Comparison of ENCODE assay signal across 1 fruit fly cellular context in the genomic region with DNA sequence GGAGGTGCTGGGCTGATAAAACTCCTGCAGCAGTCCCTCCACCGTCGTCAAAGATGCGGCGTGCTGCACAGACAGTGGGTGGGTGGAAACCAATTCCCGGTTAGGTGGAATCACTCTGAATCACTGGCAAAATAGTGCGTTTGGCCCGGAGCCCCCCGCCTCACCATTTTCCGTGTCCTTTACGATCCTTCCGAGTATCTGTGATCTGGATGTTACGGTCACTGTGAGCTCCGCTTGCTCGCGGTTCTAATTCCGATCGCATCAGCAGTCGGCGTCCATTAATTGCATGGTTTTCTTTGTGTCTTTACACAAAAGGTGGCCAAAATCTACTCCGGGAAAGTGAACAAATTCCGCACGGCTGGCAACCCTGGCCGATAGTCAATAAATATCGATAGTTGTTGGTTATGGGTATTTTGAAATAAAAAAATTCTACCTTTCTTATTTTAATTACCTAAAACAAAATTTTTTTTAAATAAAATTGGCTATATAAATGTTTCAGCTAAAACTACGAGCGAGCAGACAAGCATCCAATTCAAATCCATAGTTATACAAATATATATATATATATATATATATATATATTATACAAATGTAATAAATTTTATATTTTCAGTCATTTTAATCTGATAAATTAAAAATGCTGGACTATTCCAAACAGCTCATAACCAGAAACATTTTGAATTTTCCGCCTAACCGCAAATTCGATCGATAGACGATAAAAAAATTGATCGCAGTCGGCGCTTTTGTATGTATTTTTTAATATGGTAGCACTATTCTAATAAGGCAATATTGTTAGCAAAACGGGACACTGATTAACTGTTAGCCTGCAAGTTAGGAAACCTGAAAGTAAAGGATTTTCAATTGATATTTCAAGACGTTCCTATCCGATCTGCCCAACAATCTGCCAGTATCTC.
A peak's percentile ranks its signal among the peaks of the same experiment; 100 is the strongest.
TF ChIP-seq lines count a peak whose summit lies in the region.

A gene (minus strand): TSS at position 350 of the 914 bp plus-strand sequence.
A gene (plus strand): TSS at position 755 of the 914 bp plus-strand sequence.

TF ChIP-seq in whole organism, embryonic, 481 proteins besides CTCF, POLR2A, EP300 and RAD21 (continued from another document and continues in another):
- no peak for TF ChIP-seq ftz-f1 (GFP tag; optimal IDR thresholded peaks at IDR 0.05; lab: Kevin White, UChicago)
- no peak for TF ChIP-seq CG3995 (GFP tag; optimal IDR thresholded peaks at IDR 0.05; lab: Kevin White, UChicago)
- TF ChIP-seq pb (GFP tag; optimal IDR thresholded peaks at IDR 0.05; lab: Kevin White, UChicago) = no peak
- peak; percentile 58 for TF ChIP-seq grau (tag; optimal IDR thresholded peaks at IDR 0.05; lab: Kevin White, UChicago)
- no peak for TF ChIP-seq gt (GFP tag; IDR thresholded peaks at IDR 0.05; lab: Robert Waterston, UW)
- TF ChIP-seq fd3F (GFP tag; optimal IDR thresholded peaks at IDR 0.05; lab: Kevin White, UChicago) = no peak
- no peak for TF ChIP-seq Vsx1 (GFP tag; optimal IDR thresholded peaks at IDR 0.05; lab: Kevin White, UChicago)
- no peak for TF ChIP-seq Adf1 (GFP tag; IDR thresholded peaks at IDR 0.05; lab: Robert Waterston, UW)
- TF ChIP-seq CG4282 (GFP tag; optimal IDR thresholded peaks at IDR 0.05; lab: Kevin White, UChicago) = no peak
- TF ChIP-seq CG11504 (tag; optimal IDR thresholded peaks at IDR 0.05; lab: Kevin White, UChicago) = no peak
- TF ChIP-seq tup (GFP tag; optimal IDR thresholded peaks at IDR 0.05; lab: Kevin White, UChicago) = no peak
- TF ChIP-seq wor (GFP tag; IDR thresholded peaks at IDR 0.05; lab: Robert Waterston, UW) = no peak
- TF ChIP-seq CG10462 (GFP tag; optimal IDR thresholded peaks at IDR 0.05; lab: Kevin White, UChicago) = no peak
- TF ChIP-seq Xbp1 (GFP tag; optimal IDR thresholded peaks at IDR 0.05; lab: Kevin White, UChicago) = peak; percentile 51
- TF ChIP-seq CG9215 (GFP tag; IDR thresholded peaks at IDR 0.05; lab: Robert Waterston, UW) = no peak
- no peak; the same call in 2 of the 3 replicates for TF ChIP-seq mld (GFP tag; IDR thresholded peaks at IDR 0.05; lab: Robert Waterston, UW; ENCODE audit: partially characterized antibody)
- TF ChIP-seq Opbp (GFP tag; IDR thresholded peaks at IDR 0.05; lab: Robert Waterston, UW; ENCODE audit: partially characterized antibody) = peak; percentile 63; the same call in 2 of the 3 replicates
- TF ChIP-seq toy (GFP tag; IDR thresholded peaks at IDR 0.05; lab: Robert Waterston, UW) = no peak
- TF ChIP-seq CG12391 (tag; optimal IDR thresholded peaks at IDR 0.05; lab: Kevin White, UChicago) = peak; percentile 49
- peak; percentile 3 for TF ChIP-seq CG15696 (tag; optimal IDR thresholded peaks at IDR 0.05; lab: Kevin White, UChicago)
- no peak for TF ChIP-seq fru (optimal IDR thresholded peaks at IDR 0.05; lab: Kevin White, UChicago)
- no peak for TF ChIP-seq CG4424 (GFP tag; optimal IDR thresholded peaks at IDR 0.05; lab: Kevin White, UChicago)
- TF ChIP-seq CG14441 (GFP tag; IDR thresholded peaks at IDR 0.05; lab: Robert Waterston, UW) = peak; percentile 26; the same call in 1 of the 2 replicates
- no peak for TF ChIP-seq CG17802 (tag; optimal IDR thresholded peaks at IDR 0.05; lab: Kevin White, UChicago)
- no peak for TF ChIP-seq croc (GFP tag; conservative IDR thresholded peaks at IDR 0.05; lab: Robert Waterston, UW)
- TF ChIP-seq CG2199 (GFP tag; IDR thresholded peaks at IDR 0.05; lab: Robert Waterston, UW) = no peak
- peak; percentile 49 for TF ChIP-seq gfzf (GFP tag; optimal IDR thresholded peaks at IDR 0.05; lab: Kevin White, UChicago)
- TF ChIP-seq eve (GFP tag; optimal IDR thresholded peaks at IDR 0.05; lab: Kevin White, UChicago) = no peak
- no peak for TF ChIP-seq psq (GFP tag; optimal IDR thresholded peaks at IDR 0.05; lab: Kevin White, UChicago)
- TF ChIP-seq sc (optimal IDR thresholded peaks at IDR 0.05; lab: Kevin White, UChicago) = no peak
- no peak for TF ChIP-seq sc (GFP tag; optimal IDR thresholded peaks at IDR 0.05; lab: Kevin White, UChicago)
- peak; percentile 47 for TF ChIP-seq CG30403 (GFP tag; optimal IDR thresholded peaks at IDR 0.05; lab: Kevin White, UChicago)
- no peak for TF ChIP-seq eyg (GFP tag; optimal IDR thresholded peaks at IDR 0.05; lab: Kevin White, UChicago)
- TF ChIP-seq CG34422 (GFP tag; IDR thresholded peaks at IDR 0.05; lab: Robert Waterston, UW) = peak; percentile 50; the same call in 1 of the 3 replicates
- TF ChIP-seq chinmo (GFP tag; IDR thresholded peaks at IDR 0.05; lab: Robert Waterston, UW; ENCODE audit: partially characterized antibody) = 0 out of 4 replicates have a peak, but pooled peaks have one; percentile 29
- TF ChIP-seq CG3407 (GFP tag; optimal IDR thresholded peaks at IDR 0.05; lab: Kevin White, UChicago) = no peak
- TF ChIP-seq rib (GFP tag; IDR thresholded peaks at IDR 0.05; lab: Robert Waterston, UW) = no peak
- TF ChIP-seq br (optimal IDR thresholded peaks at IDR 0.05; lab: Kevin White, UChicago) = no peak
- TF ChIP-seq CG9727 (GFP tag; optimal IDR thresholded peaks at IDR 0.05; lab: Kevin White, UChicago) = no peak
- no peak for TF ChIP-seq Atf-2 (GFP tag; optimal IDR thresholded peaks at IDR 0.05; lab: Kevin White, UChicago)
- TF ChIP-seq CG6813 (GFP tag; optimal IDR thresholded peaks at IDR 0.05; lab: Kevin White, UChicago) = no peak
- no peak for TF ChIP-seq tll (GFP tag; optimal IDR thresholded peaks at IDR 0.05; lab: Kevin White, UChicago)
- no peak for TF ChIP-seq fd64A (GFP tag; optimal IDR thresholded peaks at IDR 0.05; lab: Kevin White, UChicago)
- TF ChIP-seq dmrt11E (tag; optimal IDR thresholded peaks at IDR 0.05; lab: Kevin White, UChicago) = peak; percentile 24
- TF ChIP-seq pum (GFP tag; optimal IDR thresholded peaks at IDR 0.05; lab: Kevin White, UChicago) = no peak
- no peak for TF ChIP-seq mirr (GFP tag; optimal IDR thresholded peaks at IDR 0.05; lab: Kevin White, UChicago)
- TF ChIP-seq CG16813 (GFP tag; IDR thresholded peaks at IDR 0.05; lab: Robert Waterston, UW; ENCODE audit: partially characterized antibody) = peak; percentile 59; the same call in 2 of the 3 replicates
- no peak for TF ChIP-seq B-H1 (GFP tag; IDR thresholded peaks at IDR 0.05; lab: Robert Waterston, UW)
- no peak for TF ChIP-seq seq (GFP tag; IDR thresholded peaks at IDR 0.05; lab: Robert Waterston, UW)
- peak; percentile 81 for TF ChIP-seq Med (GFP tag; lab: Kevin White, UChicago)
- TF ChIP-seq CG32532 (GFP tag; IDR thresholded peaks at IDR 0.05; lab: Robert Waterston, UW) = no peak; the same call in 1 of the 2 replicates
- TF ChIP-seq CG12942 (GFP tag; optimal IDR thresholded peaks at IDR 0.05; lab: Kevin White, UChicago) = no peak
- peak; percentile 30; the same call in 1 of the 2 replicates for TF ChIP-seq Xrp1 (GFP tag; IDR thresholded peaks at IDR 0.05; lab: Robert Waterston, UW)
- no peak for TF ChIP-seq da (GFP tag; optimal IDR thresholded peaks at IDR 0.05; lab: Kevin White, UChicago)
- TF ChIP-seq TFAM (GFP tag; optimal IDR thresholded peaks at IDR 0.05; lab: Kevin White, UChicago) = no peak
- TF ChIP-seq E2f1 (GFP tag; IDR thresholded peaks at IDR 0.05; lab: Robert Waterston, UW) = 0 out of 2 replicates have a peak, but pooled peaks have one; percentile 25
- TF ChIP-seq CG17385 (GFP tag; optimal IDR thresholded peaks at IDR 0.05; lab: Kevin White, UChicago) = no peak
- no peak for TF ChIP-seq aop (GFP tag; IDR thresholded peaks at IDR 0.05; lab: Robert Waterston, UW)
- TF ChIP-seq dati (GFP tag; IDR thresholded peaks at IDR 0.05; lab: Robert Waterston, UW) = no peak
- TF ChIP-seq YL-1 (GFP tag; optimal IDR thresholded peaks at IDR 0.05; lab: Kevin White, UChicago) = no peak
- no peak for TF ChIP-seq CG6654 (GFP tag; optimal IDR thresholded peaks at IDR 0.05; lab: Kevin White, UChicago)
- TF ChIP-seq CG6765 (GFP tag; optimal IDR thresholded peaks at IDR 0.05; lab: Kevin White, UChicago) = no peak
- TF ChIP-seq CG10274 (GFP tag; optimal IDR thresholded peaks at IDR 0.05; lab: Kevin White, UChicago) = no peak
- no peak for TF ChIP-seq CoRest (tag; optimal IDR thresholded peaks at IDR 0.05; lab: Kevin White, UChicago)
- TF ChIP-seq knrl (GFP tag; IDR thresholded peaks at IDR 0.05; lab: Robert Waterston, UW; ENCODE audit: partially characterized antibody) = peak; percentile 60; the same call in 2 of the 3 replicates
- TF ChIP-seq gce (GFP tag; IDR thresholded peaks at IDR 0.05; lab: Robert Waterston, UW) = no peak
- peak; percentile 19; the same call in 2 of the 3 replicates for TF ChIP-seq CG14860 (GFP tag; IDR thresholded peaks at IDR 0.05; lab: Robert Waterston, UW; ENCODE audit: partially characterized antibody)
- peak; percentile 42 for TF ChIP-seq Hr3 (GFP tag; optimal IDR thresholded peaks at IDR 0.05; lab: Kevin White, UChicago)
- TF ChIP-seq oc (tag; optimal IDR thresholded peaks at IDR 0.05; lab: Kevin White, UChicago) = no peak
- peak; percentile 65 for TF ChIP-seq row (GFP tag; IDR thresholded peaks at IDR 0.05; lab: Robert Waterston, UW)
- peak; percentile 28; the same call in 1 of the 2 replicates for TF ChIP-seq CG10366 (GFP tag; IDR thresholded peaks at IDR 0.05; lab: Robert Waterston, UW)
- TF ChIP-seq Sry-δ (GFP tag; optimal IDR thresholded peaks at IDR 0.05; lab: Kevin White, UChicago) = peak; percentile 76
- no peak for TF ChIP-seq pita (GFP tag; optimal IDR thresholded peaks at IDR 0.05; lab: Kevin White, UChicago)
- TF ChIP-seq al (GFP tag; IDR thresholded peaks at IDR 0.05; lab: Robert Waterston, UW) = 0 out of 2 replicates have a peak, but pooled peaks have one; percentile 17
- no peak for TF ChIP-seq bcd (GFP tag; optimal IDR thresholded peaks at IDR 0.05; lab: Kevin White, UChicago)
- peak; percentile 4 to 6 for TF ChIP-seq dpn (GFP tag; optimal IDR thresholded peaks at IDR 0.05; lab: Kevin White, UChicago)
- TF ChIP-seq Dfd (GFP tag; optimal IDR thresholded peaks at IDR 0.05; lab: Kevin White, UChicago) = no peak
- TF ChIP-seq stwl (tag; optimal IDR thresholded peaks at IDR 0.05; lab: Kevin White, UChicago) = peak; percentile 1
- no peak for TF ChIP-seq Nf-YC (tag; optimal IDR thresholded peaks at IDR 0.05; lab: Kevin White, UChicago)
- TF ChIP-seq CG17328 (GFP tag; IDR thresholded peaks at IDR 0.05; lab: Robert Waterston, UW) = no peak
- no peak; the same call in 2 of the 3 replicates for TF ChIP-seq zen2 (GFP tag; IDR thresholded peaks at IDR 0.05; lab: Robert Waterston, UW; ENCODE audit: partially characterized antibody)
- no peak for TF ChIP-seq GATAe (GFP tag; conservative IDR thresholded peaks at IDR 0.05; lab: Robert Waterston, UW)
- TF ChIP-seq Taf1 (GFP tag; IDR thresholded peaks at IDR 0.05; lab: Robert Waterston, UW) = no peak
- TF ChIP-seq CG8478 (optimal IDR thresholded peaks at IDR 0.05; lab: Kevin White, UChicago) = no peak
- TF ChIP-seq Nf-YA (GFP tag; IDR thresholded peaks at IDR 0.05; lab: Robert Waterston, UW) = no peak
- TF ChIP-seq lilli (GFP tag; optimal IDR thresholded peaks at IDR 0.05; lab: Kevin White, UChicago) = peak; percentile 29
- TF ChIP-seq CG2129 (GFP tag; IDR thresholded peaks at IDR 0.05; lab: Robert Waterston, UW; ENCODE audit: partially characterized antibody) = 0 out of 2 replicates have a peak, but pooled peaks have one; percentile 18
- no peak for TF ChIP-seq Fer3 (tag; optimal IDR thresholded peaks at IDR 0.05; lab: Kevin White, UChicago)
- TF ChIP-seq prd (optimal IDR thresholded peaks at IDR 0.05; lab: Kevin White, UChicago) = no peak
- TF ChIP-seq prd (GFP tag; IDR thresholded peaks at IDR 0.05; lab: Robert Waterston, UW) = peak; percentile 24; the same call in 2 of the 3 replicates
- no peak for TF ChIP-seq CG31365 (tag; optimal IDR thresholded peaks at IDR 0.05; lab: Kevin White, UChicago)
- no peak for TF ChIP-seq gem (tag; optimal IDR thresholded peaks at IDR 0.05; lab: Kevin White, UChicago)
- TF ChIP-seq CG18619 (GFP tag; optimal IDR thresholded peaks at IDR 0.05; lab: Kevin White, UChicago) = no peak
- no peak for TF ChIP-seq CG18599 (GFP tag; optimal IDR thresholded peaks at IDR 0.05; lab: Kevin White, UChicago)
- TF ChIP-seq CG1832 (GFP tag; optimal IDR thresholded peaks at IDR 0.05; lab: Kevin White, UChicago) = no peak
- peak; percentile 23 for TF ChIP-seq Dip3 (GFP tag; optimal IDR thresholded peaks at IDR 0.05; lab: Kevin White, UChicago)
- no peak for TF ChIP-seq Hr39 (optimal IDR thresholded peaks at IDR 0.05; lab: Kevin White, UChicago)
- no peak for TF ChIP-seq jing (GFP tag; optimal IDR thresholded peaks at IDR 0.05; lab: Kevin White, UChicago)
- TF ChIP-seq Tbp (GFP tag; optimal IDR thresholded peaks at IDR 0.05; lab: Kevin White, UChicago) = no peak
- 0 out of 2 replicates have a peak, but pooled peaks have one; percentile 37 for TF ChIP-seq Drgx (GFP tag; IDR thresholded peaks at IDR 0.05; lab: Robert Waterston, UW)
- no peak for TF ChIP-seq Mad (GFP tag; optimal IDR thresholded peaks at IDR 0.05; lab: Kevin White, UChicago)
- TF ChIP-seq Kr (GFP tag; optimal IDR thresholded peaks at IDR 0.05; lab: Kevin White, UChicago) = no peak
- no peak for TF ChIP-seq sqz (GFP tag; optimal IDR thresholded peaks at IDR 0.05; lab: Kevin White, UChicago)
- TF ChIP-seq ssp (GFP tag; IDR thresholded peaks at IDR 0.05; lab: Robert Waterston, UW) = no peak
- TF ChIP-seq phol (tag; optimal IDR thresholded peaks at IDR 0.05; lab: Kevin White, UChicago) = peak; percentile 34
- no peak for TF ChIP-seq cad (GFP tag; optimal IDR thresholded peaks at IDR 0.05; lab: Kevin White, UChicago)
- TF ChIP-seq vfl (GFP tag; optimal IDR thresholded peaks at IDR 0.05; lab: Kevin White, UChicago) = no peak
- TF ChIP-seq twi (tag; optimal IDR thresholded peaks at IDR 0.05; lab: Kevin White, UChicago) = no peak
- TF ChIP-seq CG14014 (GFP tag; IDR thresholded peaks at IDR 0.05; lab: Robert Waterston, UW) = no peak
- TF ChIP-seq hth (optimal IDR thresholded peaks at IDR 0.05; lab: Kevin White, UChicago) = no peak
- TF ChIP-seq bowl (GFP tag; IDR thresholded peaks at IDR 0.05; lab: Robert Waterston, UW) = no peak
- no peak for TF ChIP-seq D19A (tag; optimal IDR thresholded peaks at IDR 0.05; lab: Kevin White, UChicago)
- no peak for TF ChIP-seq ken (GFP tag; IDR thresholded peaks at IDR 0.05; lab: Robert Waterston, UW)
- peak; percentile 61 for TF ChIP-seq slbo (GFP tag; IDR thresholded peaks at IDR 0.05; lab: Robert Waterston, UW)
- TF ChIP-seq CG12236 (GFP tag; optimal IDR thresholded peaks at IDR 0.05; lab: Kevin White, UChicago) = no peak
- TF ChIP-seq ci (GFP tag; IDR thresholded peaks at IDR 0.05; lab: Robert Waterston, UW) = 0 out of 3 replicates have a peak, but pooled peaks have one; percentile 7
- TF ChIP-seq HLH4C (GFP tag; IDR thresholded peaks at IDR 0.05; lab: Robert Waterston, UW; ENCODE audit: partially characterized antibody) = 0 out of 3 replicates have a peak, but pooled peaks have one; percentile 36
- no peak for TF ChIP-seq wdn (GFP tag; IDR thresholded peaks at IDR 0.05; lab: Robert Waterston, UW)
- peak; percentile 73 for TF ChIP-seq Dref (GFP tag; IDR thresholded peaks at IDR 0.05; lab: Robert Waterston, UW)
- TF ChIP-seq corto (GFP tag; optimal IDR thresholded peaks at IDR 0.05; lab: Kevin White, UChicago) = no peak
